Worm (Caenorhabditis elegans) whole organism, early embryonic: ENCODE data around the gene sri-73.

ENCODE experiments used
- B0310.2 ChIP-seq: sonication (generic microtip); optimal IDR thresholded peaks from 2 replicates; lab custom pipeline; 2016; ENCODE audit warnings: mild to moderate bottlenecking, missing genetic modification characterization, missing compliant biosample characterization
- F13C5.2 ChIP-seq: sonication (generic microtip); optimal IDR thresholded peaks from 2 replicates; lab custom pipeline; 2017; ENCODE audit warnings: mild to moderate bottlenecking, missing genetic modification characterization, inconsistent platforms, missing compliant biosample characterization
- aly-1 ChIP-seq: sonication (generic microtip); optimal IDR thresholded peaks from 2 replicates; lab custom pipeline; 2016; ENCODE audit warnings: missing genetic modification characterization, missing compliant biosample characterization
- ama-1 ChIP-seq: fragments of 150-350 bp; optimal IDR thresholded peaks from 2 replicates; lab custom pipeline; 2014
- ceh-13 ChIP-seq: fragments of 200-800 bp; sonication (Bioruptor generic); optimal IDR thresholded peaks from 2 replicates; lab custom pipeline; 2018; ENCODE audit warnings: mild to moderate bottlenecking, missing genetic modification characterization, missing compliant biosample characterization
- ceh-36 ChIP-seq: sonication (generic microtip); optimal IDR thresholded peaks from 2 replicates; lab custom pipeline; 2016; ENCODE audit warnings: missing genetic modification characterization, inconsistent platforms, missing compliant biosample characterization
- ets-7 ChIP-seq: sonication (generic microtip); optimal IDR thresholded peaks from 2 replicates; lab custom pipeline; 2016; ENCODE audit warnings: missing genotype, missing genetic modification characterization, missing compliant biosample characterization
- flt-1 ChIP-seq: fragments of 200-800 bp; sonication (Bioruptor generic); IDR thresholded peaks from 2 replicates; pipeline ENCODE4 v1.3.6; 2022; ENCODE audit warnings: missing genetic modification characterization, missing compliant biosample characterization
- hmbx-1 ChIP-seq: sonication (generic microtip); optimal IDR thresholded peaks from 2 replicates; lab custom pipeline; 2016; ENCODE audit warnings: mild to moderate bottlenecking, missing genetic modification characterization, missing compliant biosample characterization
- hmg-4 ChIP-seq: fragments of 200-800 bp; sonication (Bioruptor generic); optimal IDR thresholded peaks from 2 replicates; lab custom pipeline; 2018; ENCODE audit warnings: mild to moderate bottlenecking, missing genetic modification characterization, missing compliant biosample characterization
- hnd-1 ChIP-seq: sonication (generic microtip); optimal IDR thresholded peaks from 2 replicates; lab custom pipeline; 2016; ENCODE audit warnings: missing genetic modification characterization, missing compliant biosample characterization
- pes-1 ChIP-seq: fragments of 200-800 bp; sonication (Bioruptor generic); IDR thresholded peaks from 2 replicates; pipeline ENCODE4 v1.3.6; 2022; ENCODE audit warnings: missing genetic modification reagents, missing genetic modification characterization, missing compliant biosample characterization
- scrt-1 ChIP-seq: fragments of 200-800 bp; sonication (Bioruptor generic); IDR thresholded peaks from 2 replicates; pipeline ENCODE4 v1.3.6; 2022; ENCODE audit warnings: missing genetic modification characterization, missing compliant biosample characterization
- sea-1 ChIP-seq: fragments of 200-800 bp; sonication (Bioruptor generic); conservative IDR thresholded peaks from 2 replicates; pipeline ENCODE4 v1.3.6; 2022; ENCODE audit warnings: missing genetic modification characterization, missing compliant biosample characterization
- tbx-11 ChIP-seq: fragments of 200-800 bp; sonication (Bioruptor generic); IDR thresholded peaks from 2 replicates; pipeline ENCODE4 v1.3.6; 2022; ENCODE audit warnings: missing genetic modification characterization, missing compliant biosample characterization
- tbx-37 ChIP-seq: fragments of 200-800 bp; sonication (Bioruptor generic); conservative IDR thresholded peaks from 2 replicates; pipeline ENCODE4 v1.3.6; 2022; ENCODE audit warnings: missing genetic modification reagents, missing genetic modification characterization, missing compliant biosample characterization
- tra-4 ChIP-seq: sonication (generic microtip); optimal IDR thresholded peaks from 2 replicates; lab custom pipeline; 2017; ENCODE audit warnings: missing genetic modification characterization, missing compliant biosample characterization

sri-73 gene

ce11 chrV:562834-563233 lies 3.0 kb downstream of the sri-73 start, which contains the start of gene C14C6.2:
Gene C14C6.2 (plus strand): TSS chrV:563134.
- no peak for TF ChIP-seq ceh-13 (GFP tag; lab: Kevin White, UChicago)
- no peak for TF ChIP-seq flt-1

- TF ChIP-seq tbx-37 (GFP tag; lab: Robert Waterston, UW), result no peak
These were observed 5.9 kb downstream of the sri-73 start, which contains the start of gene srx-7 for ce11 chrV:559940-560339. Gene srx-7 (plus strand): TSS chrV:560195.

ce11 chrV:556055-556454 lies 9.8 kb downstream of the sri-73 start, which contains the start of gene srx-8:
Gene srx-8 (minus strand): TSS chrV:556155.
- TF ChIP-seq ceh-36 (tag; lab: Kevin White, UChicago), result no peak

- TF ChIP-seq scrt-1 (GFP tag; lab: Robert Waterston, UW) (no peak), sea-1 (GFP tag; lab: Robert Waterston, UW) (no peak), ceh-36 (tag; lab: Kevin White, UChicago) (no peak), pes-1 (no peak), F13C5.2 (tag; lab: Kevin White, UChicago) (no peak), ets-7 (no peak), flt-1 (no peak), tbx-11 (GFP tag; lab: Robert Waterston, UW) (no peak), tbx-37 (GFP tag; lab: Robert Waterston, UW) (no peak), B0310.2 (tag; lab: Kevin White, UChicago) (no peak), tra-4 (tag; lab: Kevin White, UChicago) (no peak), ama-1 (lab: Kevin White, UChicago) (no peak), hmbx-1 (tag; lab: Kevin White, UChicago) (no peak), hnd-1 (no peak), hmg-4 (no peak)
These were observed 12.8 kb downstream of the sri-73 start, which contains the start of gene C14C6.8 for ce11 chrV:553067-553466. Gene C14C6.8 (minus strand): TSS chrV:553167.

- TF ChIP-seq flt-1, result no peak
- TF ChIP-seq tra-4 (tag; lab: Kevin White, UChicago), result no peak
- TF ChIP-seq ceh-36 (tag; lab: Kevin White, UChicago), result no peak
- no peak for TF ChIP-seq ets-7
- no peak for TF ChIP-seq pes-1
- no peak for TF ChIP-seq aly-1 (tag; lab: Kevin White, UChicago)
- no peak for TF ChIP-seq hmbx-1 (tag; lab: Kevin White, UChicago)
- TF ChIP-seq hmg-4, result no peak
- no peak for TF ChIP-seq ama-1 (lab: Kevin White, UChicago)
These were observed 13.5 kb downstream of the sri-73 start for ce11 chrV:552406-552805.

- TF ChIP-seq tra-4 (tag; lab: Kevin White, UChicago), result no peak
- no peak for TF ChIP-seq aly-1 (tag; lab: Kevin White, UChicago)
- no peak for TF ChIP-seq scrt-1 (GFP tag; lab: Robert Waterston, UW)
- no peak for TF ChIP-seq tbx-37 (GFP tag; lab: Robert Waterston, UW)
- TF ChIP-seq hmbx-1 (tag; lab: Kevin White, UChicago), result no peak
- no peak for TF ChIP-seq pes-1
- no peak for TF ChIP-seq B0310.2 (tag; lab: Kevin White, UChicago)
- TF ChIP-seq tbx-11 (GFP tag; lab: Robert Waterston, UW), result no peak
- no peak for TF ChIP-seq hnd-1
These were observed 17.9 kb downstream of the sri-73 start, which contains the start of gene C14C6.6 for ce11 chrV:547980-548379. Gene C14C6.6 (minus strand): TSS chrV:548080.

ce11 chrV:543169-543568 lies 22.7 kb downstream of the sri-73 start, which contains the start of gene C14C6.3:
Gene C14C6.3 (plus strand): TSS chrV:543469.
- TF ChIP-seq tbx-11 (GFP tag; lab: Robert Waterston, UW) (no peak), hmg-4 (no peak), hnd-1 (no peak), ets-7 (no peak), ama-1 (lab: Kevin White, UChicago) (no peak), F13C5.2 (tag; lab: Kevin White, UChicago) (no peak)

ce11 chrV:541470-541869 lies 24.4 kb downstream of the sri-73 start:
- TF ChIP-seq hmbx-1 (tag; lab: Kevin White, UChicago) (no peak), flt-1 (no peak), tbx-37 (GFP tag; lab: Robert Waterston, UW) (no peak), ets-7 (no peak), hnd-1 (no peak), tra-4 (tag; lab: Kevin White, UChicago) (no peak), aly-1 (tag; lab: Kevin White, UChicago) (no peak), ama-1 (lab: Kevin White, UChicago) (no peak), hmg-4 (no peak), tbx-11 (GFP tag; lab: Robert Waterston, UW) (no peak), ceh-13 (GFP tag; lab: Kevin White, UChicago) (no peak), pes-1 (no peak), F13C5.2 (tag; lab: Kevin White, UChicago) (no peak), B0310.2 (tag; lab: Kevin White, UChicago) (no peak), ceh-36 (tag; lab: Kevin White, UChicago) (no peak), sea-1 (GFP tag; lab: Robert Waterston, UW) (no peak), scrt-1 (GFP tag; lab: Robert Waterston, UW) (no peak)

- TF ChIP-seq tra-4 (tag; lab: Kevin White, UChicago) (no peak), ama-1 (lab: Kevin White, UChicago) (no peak), pes-1 (no peak), ets-7 (no peak)
These were observed 26.8 kb downstream of the sri-73 start, which contains the start of gene nhr-155 for ce11 chrV:539040-539510. Gene nhr-155 (plus strand): TSS chrV:539460.
